Worm (Caenorhabditis elegans): ENCODE data around the gene Y37D8A.2.

- TF ChIP-seq ama-1 (optimal IDR thresholded peaks at IDR 0.05) (no peak), ceh-13 (GFP tag; optimal IDR thresholded peaks at IDR 0.05) (no peak), tbx-37 (GFP tag; conservative IDR thresholded peaks at IDR 0.05) (no peak), hnd-1 (tag; optimal IDR thresholded peaks at IDR 0.05) (no peak), ceh-36 (tag; optimal IDR thresholded peaks at IDR 0.05) (no peak), scrt-1 (GFP tag; IDR thresholded peaks at IDR 0.05) (no peak), aly-1 (tag; optimal IDR thresholded peaks at IDR 0.05) (no peak), hmbx-1 (tag; optimal IDR thresholded peaks at IDR 0.05) (no peak), hmg-4 (GFP tag; optimal IDR thresholded peaks at IDR 0.05) (no peak), flt-1 (GFP tag; IDR thresholded peaks at IDR 0.05) (no peak), pes-1 (GFP tag; IDR thresholded peaks at IDR 0.05) (no peak), sea-1 (GFP tag; conservative IDR thresholded peaks at IDR 0.05) (no peak), B0310.2 (tag; optimal IDR thresholded peaks at IDR 0.05) (no peak)
These were observed 20.2 kb downstream of the Y37D8A.2 start for ce11 chrIII:12840204-12840603.

Measured in whole organism, early embryonic.